Worm (Caenorhabditis elegans) whole organism, mixed stage, embryonic: Measurements from ENCODE around the gene pezo-1.

Experiments used
- cnd-1 ChIP-seq: fragments of 200-800 bp; sonication (Bioruptor generic); optimal IDR thresholded peaks from 2 replicates; lab custom pipeline; 2018; ENCODE audit warnings: mild to moderate bottlenecking, missing genetic modification characterization, missing compliant biosample characterization
- elt-1 ChIP-seq: sonication (generic microtip); optimal IDR thresholded peaks from 2 replicates; lab custom pipeline; 2017; ENCODE audit warnings: missing genetic modification characterization, mild to moderate bottlenecking, missing compliant biosample characterization, antibody characterized with exemption, moderate library complexity, borderline replicate concordance; ENCODE audit not compliant: insufficient read depth
- nhr-28 ChIP-seq: fragments of 150-350 bp; optimal IDR thresholded peaks from 2 replicates; lab custom pipeline; 2014; ENCODE audit warnings: missing biosample characterization, missing genetic modification characterization
- nhr-76 ChIP-seq: sonication (generic microtip); optimal IDR thresholded peaks from 2 replicates; lab custom pipeline; 2017; ENCODE audit warnings: missing biosample characterization, missing genetic modification characterization
- pha-4 ChIP-seq: fragments of 150-350 bp; optimal IDR thresholded peaks from 2 replicates; lab custom pipeline; 2018; ENCODE audit warnings: missing biosample characterization, missing genetic modification reagents, missing genetic modification characterization
- unc-39 ChIP-seq: fragments of 150-350 bp; optimal IDR thresholded peaks from 2 replicates; lab custom pipeline; 2014; ENCODE audit warnings: missing biosample characterization, missing genetic modification characterization

DNA sequence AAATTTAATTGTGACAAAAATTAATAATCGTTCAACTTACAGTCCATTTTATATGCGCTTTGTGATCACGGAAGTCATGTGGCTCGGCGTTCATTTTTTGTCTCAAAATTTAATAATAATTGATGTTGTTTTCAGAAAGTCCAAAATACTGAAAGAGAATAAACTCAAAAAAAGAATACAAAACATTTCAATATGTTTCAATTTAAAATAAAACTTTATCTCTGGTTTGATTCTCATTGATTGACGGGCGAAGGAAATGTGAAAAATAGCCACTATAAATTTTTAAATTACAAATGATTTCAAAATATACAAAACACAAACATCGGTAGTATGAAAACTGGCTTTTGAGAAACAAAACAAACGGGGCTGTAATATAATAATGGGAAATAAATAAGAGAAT lies 27.1 kb downstream of the pezo-1 start, which contains the start of gene T20D3.6:
- TF ChIP-seq pha-4 (no peak), nhr-28 (tag; lab: Kevin White, UChicago) (no peak), unc-39 (no peak), nhr-76 (no peak), elt-1 (tag; lab: Kevin White, UChicago) (no peak), cnd-1 (tag; lab: Kevin White, UChicago) (no peak)
